Worm (Caenorhabditis elegans) whole organism, L4 larva: ENCODE measurements around the gene srz-62.

Experiments used
- F49E8.2 ChIP-seq: sonication (generic microtip); optimal IDR thresholded peaks from 2 replicates; lab custom pipeline; 2016; ENCODE audit warnings: missing compliant biosample characterization, mild to moderate bottlenecking, missing genetic modification characterization, borderline replicate concordance
- attf-4 ChIP-seq: sonication (generic microtip); optimal IDR thresholded peaks from 3 replicates; lab custom pipeline; 2017; ENCODE audit warnings: missing biosample characterization, missing genetic modification characterization
- egl-27 ChIP-seq: sonication (generic microtip); optimal IDR thresholded peaks from 3 replicates; lab custom pipeline; 2017; ENCODE audit warnings: missing biosample characterization, missing genetic modification reagents, missing genetic modification characterization
- egl-43 ChIP-seq: fragments of 200-800 bp; sonication (Bioruptor generic); IDR thresholded peaks from 2 replicates; pipeline ENCODE4 v1.3.6; 2022; ENCODE audit warnings: missing genetic modification reagents, missing genetic modification characterization, missing compliant biosample characterization
- fkh-10 ChIP-seq: fragments of 150-350 bp; optimal IDR thresholded peaks from 2 replicates; lab custom pipeline; 2014; ENCODE audit warnings: missing biosample characterization, missing genetic modification reagents, missing genetic modification characterization
- nhr-28 ChIP-seq: fragments of 150-350 bp; optimal IDR thresholded peaks from 2 replicates; lab custom pipeline; 2014; ENCODE audit warnings: missing biosample characterization, missing genetic modification characterization

DNA sequence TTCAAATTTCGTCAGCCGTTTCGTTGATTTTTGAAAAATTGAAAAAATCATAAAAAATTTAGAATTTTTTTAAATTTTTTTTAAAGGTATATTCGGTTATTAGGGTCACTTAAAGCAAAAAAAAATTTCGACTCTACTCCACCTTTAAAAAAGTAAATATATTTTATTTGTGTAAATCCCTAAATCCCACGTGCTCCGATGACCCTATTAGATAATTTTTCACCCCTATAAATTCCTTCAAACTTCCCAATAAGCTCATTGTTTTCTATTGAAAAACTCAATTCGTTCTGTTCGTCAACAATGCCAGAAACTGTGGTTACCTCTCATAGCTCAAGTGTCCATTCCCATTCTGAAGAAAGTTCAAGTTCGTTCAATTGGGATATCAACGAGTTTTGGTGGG lies 12.3 kb downstream of the srz-62 start, which contains the start of gene F56D6.20:
- TF ChIP-seq egl-43 (GFP tag; lab: Robert Waterston, UW) (no peak), nhr-28 (tag; lab: Kevin White, UChicago) (no peak), fkh-10 (GFP tag; lab: Kevin White, UChicago) (no peak), egl-27 (tag; lab: Kevin White, UChicago) (no peak), F49E8.2 (tag; lab: Kevin White, UChicago) (no peak), attf-4 (tag; lab: Kevin White, UChicago) (no peak)
